Fruit fly (Drosophila melanogaster): Measurements from ENCODE around the gene CG32819.
"Not testable (repeated sequence)": the region's sequence is repeated elsewhere in the genome, so short reads cannot be mapped to it uniquely, and the experiment has no call there.

Gene CG32819

DNA sequence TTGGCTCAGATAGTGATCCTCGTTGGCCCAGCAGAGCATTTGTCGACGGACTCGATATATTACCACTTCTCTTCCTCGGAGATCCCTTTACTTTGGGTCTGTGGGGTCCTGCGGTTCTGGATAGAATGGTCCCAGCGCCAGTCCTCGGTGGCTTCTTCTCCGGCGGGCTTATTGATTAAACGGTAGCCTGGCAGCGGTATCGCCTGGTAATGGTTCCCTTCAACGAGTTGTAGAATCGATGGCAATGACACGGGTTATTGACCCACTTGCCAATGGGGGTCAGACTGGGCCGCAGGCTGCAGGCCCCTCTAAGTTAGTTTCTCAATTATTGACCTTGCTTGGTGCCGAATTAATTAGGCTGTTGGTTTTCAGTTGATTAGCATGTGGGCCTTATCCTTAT is at the start of gene CG32819:
CG32819 (minus strand) TSS at position 101 of the 400 bp plus-strand sequence.
- not testable (repeated sequence) for TF ChIP-seq ttk, h, Sin3A (optimal IDR thresholded peaks at IDR 0.05)

DNA sequence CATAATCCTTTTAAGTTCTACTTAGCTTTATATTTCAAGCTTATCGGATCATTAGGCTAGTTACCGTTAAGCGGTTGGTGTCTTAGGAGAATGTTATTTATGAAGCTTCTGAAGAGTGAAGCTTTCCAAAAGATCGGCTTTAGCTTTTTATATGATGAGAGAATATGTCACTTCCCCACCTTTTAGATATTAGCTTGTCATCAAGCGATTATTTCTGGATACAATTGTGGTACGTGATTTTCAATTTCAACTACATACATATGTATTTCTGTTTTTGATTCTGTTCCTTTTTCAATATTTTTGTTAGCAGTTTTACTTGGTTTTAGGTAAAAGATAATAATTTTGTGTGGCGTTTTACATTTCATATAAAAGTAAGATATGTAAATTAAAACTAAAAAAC is 11.9 kb upstream of the CG32819 start:
- TF ChIP-seq psq (optimal IDR thresholded peaks at IDR 0.05): no peak
- TF ChIP-seq Myc (optimal IDR thresholded peaks at IDR 0.05): no peak
- no peak for TF ChIP-seq insv (optimal IDR thresholded peaks at IDR 0.05)
- TF ChIP-seq Sin3A (optimal IDR thresholded peaks at IDR 0.05): no peak
- TF ChIP-seq ttk (optimal IDR thresholded peaks at IDR 0.05): no peak
- TF ChIP-seq h (optimal IDR thresholded peaks at IDR 0.05): no peak

DNA sequence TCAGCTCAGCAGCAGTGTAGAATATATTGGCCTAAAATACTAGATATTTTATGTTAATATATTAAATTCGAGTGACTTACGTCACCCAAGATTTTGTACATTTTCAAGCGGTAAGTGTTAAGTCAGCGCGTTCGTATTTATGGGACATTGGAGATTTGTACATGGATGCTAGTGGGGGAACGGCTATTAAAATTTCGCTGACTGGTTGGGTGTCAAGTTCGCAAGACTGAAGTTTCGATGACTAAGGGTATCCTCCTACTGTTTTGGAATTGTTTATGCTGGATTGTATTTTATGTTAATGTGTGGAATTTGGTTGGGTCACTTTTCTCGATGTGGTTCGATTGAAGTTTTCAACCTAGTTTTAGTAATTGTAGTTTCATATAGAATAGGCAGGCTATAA is 11.3 kb upstream of the CG32819 start:
- no peak for TF ChIP-seq insv (optimal IDR thresholded peaks at IDR 0.05)
- no peak for TF ChIP-seq psq (optimal IDR thresholded peaks at IDR 0.05)
- no peak for TF ChIP-seq ttk (optimal IDR thresholded peaks at IDR 0.05)
- no peak for TF ChIP-seq h (optimal IDR thresholded peaks at IDR 0.05)
- no peak for TF ChIP-seq Myc (optimal IDR thresholded peaks at IDR 0.05)
- no peak for TF ChIP-seq Sin3A (optimal IDR thresholded peaks at IDR 0.05)

DNA sequence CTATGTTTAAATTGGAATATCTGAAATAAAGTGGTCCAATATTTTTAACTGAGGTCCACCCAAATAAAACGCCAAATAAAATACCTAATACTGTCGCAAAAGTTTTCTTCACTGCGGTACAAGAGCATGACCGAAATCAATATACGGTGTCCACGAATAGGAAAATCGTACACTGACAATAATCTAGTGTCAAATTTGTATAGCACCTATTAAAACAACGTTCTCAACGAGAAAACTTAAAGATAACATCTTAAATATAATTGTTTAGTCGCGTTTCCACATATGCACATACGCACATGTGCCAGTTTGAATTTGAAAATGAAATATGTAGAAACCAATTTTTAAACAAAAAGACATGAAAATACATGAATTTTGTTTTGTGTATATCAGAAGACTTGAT is 10.5 kb upstream of the CG32819 start:
- TF ChIP-seq Myc (optimal IDR thresholded peaks at IDR 0.05) (no peak), insv (optimal IDR thresholded peaks at IDR 0.05) (no peak), h (optimal IDR thresholded peaks at IDR 0.05) (no peak), psq (optimal IDR thresholded peaks at IDR 0.05) (no peak), Sin3A (optimal IDR thresholded peaks at IDR 0.05) (no peak), ttk (optimal IDR thresholded peaks at IDR 0.05) (no peak)

DNA sequence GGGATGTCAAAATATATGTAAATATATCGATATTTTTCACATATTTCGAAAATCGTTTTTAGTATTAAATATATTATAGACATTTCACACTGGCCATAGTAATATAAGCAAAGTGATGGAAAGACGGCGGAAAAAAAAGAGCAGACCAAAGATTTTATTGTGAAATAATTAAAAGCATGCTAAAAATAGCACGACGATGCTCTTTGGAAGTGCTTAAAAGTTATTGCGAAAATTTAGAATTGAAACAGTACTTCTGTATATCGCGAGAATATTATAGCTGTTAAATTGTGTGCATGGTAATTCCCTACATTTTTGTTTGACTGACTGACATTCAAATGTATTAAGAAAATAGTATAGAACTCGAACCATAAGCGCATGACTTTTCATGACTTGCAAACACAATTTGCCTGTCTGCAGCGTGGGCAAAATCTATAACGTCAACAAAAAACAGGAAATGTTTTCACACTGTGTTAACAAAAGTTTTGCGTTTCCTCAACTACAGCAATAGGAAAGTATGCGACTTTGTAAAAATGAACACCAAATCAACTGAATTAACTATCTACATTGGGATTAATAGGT is 9.3 kb upstream of the CG32819 start:
- no peak for TF ChIP-seq Sin3A (optimal IDR thresholded peaks at IDR 0.05)
- TF ChIP-seq ttk (optimal IDR thresholded peaks at IDR 0.05): no peak
- no peak for TF ChIP-seq h (optimal IDR thresholded peaks at IDR 0.05)

DNA sequence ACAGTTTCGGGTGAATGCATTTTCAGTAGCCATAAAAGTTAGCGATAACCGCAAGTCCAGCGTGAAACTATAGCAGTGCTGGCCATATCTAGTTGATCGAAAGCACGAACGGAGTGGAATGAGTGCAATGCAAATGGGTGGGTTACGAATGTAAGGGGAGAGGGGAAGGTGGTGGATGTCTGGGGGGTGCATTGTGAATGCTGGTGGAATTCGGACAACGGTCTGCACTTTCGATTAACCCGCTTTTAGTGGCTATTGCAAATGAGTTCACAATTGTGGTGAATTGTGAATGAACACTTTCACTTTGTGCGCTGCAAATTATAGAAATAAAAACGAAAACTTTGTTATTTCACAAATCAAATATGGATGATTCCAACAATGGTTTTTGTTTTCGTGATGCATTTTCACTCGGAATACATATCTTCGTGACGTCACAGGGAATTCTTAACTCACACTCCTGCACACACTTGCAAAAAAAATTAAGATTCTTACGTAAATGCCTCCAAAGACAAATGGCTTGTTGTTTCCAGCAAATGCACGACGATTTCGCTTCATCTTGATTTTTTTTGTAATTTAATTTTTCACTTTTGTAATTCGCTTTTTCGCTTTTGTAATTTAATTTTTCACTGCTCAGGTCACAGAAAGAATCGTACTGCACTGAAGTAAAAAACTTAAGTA is 8.7 kb upstream of the CG32819 start, which contains the start of gene DIP1:
DIP1 (minus strand) TSS at position 667 of the 678 bp plus-strand sequence.
- no peak for TF ChIP-seq insv (optimal IDR thresholded peaks at IDR 0.05)
- no peak for TF ChIP-seq psq (optimal IDR thresholded peaks at IDR 0.05)
- no peak for TF ChIP-seq h (optimal IDR thresholded peaks at IDR 0.05)
- no peak for TF ChIP-seq ttk (optimal IDR thresholded peaks at IDR 0.05)
- TF ChIP-seq Myc (optimal IDR thresholded peaks at IDR 0.05): no peak
- TF ChIP-seq Sin3A (optimal IDR thresholded peaks at IDR 0.05): no peak

DNA sequence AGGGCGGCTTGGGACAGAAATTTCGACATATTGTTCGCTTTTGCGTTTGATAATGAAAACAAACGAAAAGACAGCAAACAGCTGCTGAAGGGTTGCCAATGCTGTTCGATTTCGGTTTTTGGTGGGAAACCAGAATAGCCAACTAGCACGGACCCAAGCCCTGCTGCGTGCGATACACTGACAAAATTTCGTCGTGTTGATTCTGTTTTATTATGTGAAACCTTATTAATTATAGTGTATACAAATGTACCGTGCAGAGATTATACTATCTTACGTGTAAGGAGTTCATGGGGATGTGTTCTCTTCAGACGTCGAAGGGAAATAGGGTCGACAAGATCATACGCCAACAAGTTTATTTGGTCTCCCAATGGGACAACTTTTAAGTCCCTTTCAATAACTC is 2.7 kb upstream of the CG32819 start, which contains the start of gene CG32500:
CG32500 (minus strand) TSS at position 110 of the 400 bp plus-strand sequence.
- TF ChIP-seq ttk, h, insv (optimal IDR thresholded peaks at IDR 0.05): not testable (repeated sequence)

DNA sequence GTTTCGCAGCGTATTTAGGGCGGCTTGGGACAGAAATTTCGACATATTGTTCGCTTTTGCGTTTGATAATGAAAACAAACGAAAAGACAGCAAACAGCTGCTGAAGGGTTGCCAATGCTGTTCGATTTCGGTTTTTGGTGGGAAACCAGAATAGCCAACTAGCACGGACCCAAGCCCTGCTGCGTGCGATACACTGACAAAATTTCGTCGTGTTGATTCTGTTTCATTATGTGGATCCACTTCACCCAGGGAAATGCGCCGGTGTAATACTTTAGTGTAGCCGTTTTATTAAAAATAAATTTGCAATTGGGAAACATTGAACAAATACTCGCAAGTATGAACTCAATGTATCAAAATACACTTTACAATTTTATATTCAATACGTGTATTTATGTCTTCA is 3.4 kb downstream of the CG32819 start, which contains the start of gene CG32857:
CG32857 (minus strand) TSS at position 101 of the 400 bp plus-strand sequence.
- not testable (repeated sequence) for TF ChIP-seq h, Sin3A, Myc (optimal IDR thresholded peaks at IDR 0.05)

DNA sequence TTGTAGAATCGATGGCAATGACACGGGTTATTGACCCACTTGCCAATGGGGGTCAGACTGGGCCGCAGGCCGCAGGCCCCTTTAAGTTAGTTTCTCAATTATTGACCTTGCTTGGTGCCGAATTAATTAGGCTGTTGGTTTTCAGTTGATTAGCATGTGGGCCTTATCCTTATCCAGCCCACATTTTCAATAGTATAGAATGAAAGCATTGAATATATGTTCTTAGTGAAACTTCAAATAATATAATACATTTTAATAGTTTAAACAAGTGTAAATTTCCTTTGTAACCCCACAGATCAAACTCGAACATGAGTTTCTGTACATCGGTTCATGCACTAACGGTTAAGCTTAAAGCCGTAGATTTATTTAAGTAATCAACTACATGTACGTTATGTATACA is 5.8 kb downstream of the CG32819 start, which contains the start of gene CG32820:
CG32820 (minus strand) TSS at position 101 of the 400 bp plus-strand sequence.
- not testable (repeated sequence) for TF ChIP-seq psq, ttk, insv (optimal IDR thresholded peaks at IDR 0.05)

DNA sequence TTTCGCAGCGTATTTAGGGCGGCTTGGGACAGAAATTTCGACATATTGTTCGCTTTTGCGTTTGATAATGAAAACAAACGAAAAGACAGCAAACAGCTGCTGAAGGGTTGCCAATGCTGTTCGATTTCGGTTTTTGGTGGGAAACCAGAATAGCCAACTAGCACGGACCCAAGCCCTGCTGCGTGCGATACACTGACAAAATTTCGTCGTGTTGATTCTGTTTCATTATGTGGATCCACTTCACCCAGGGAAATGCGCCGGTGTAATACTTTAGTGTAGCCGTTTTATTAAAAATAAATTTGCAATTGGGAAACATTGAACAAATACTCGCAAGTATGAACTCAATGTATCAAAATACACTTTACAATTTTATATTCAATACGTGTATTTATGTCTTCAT is 9.5 kb downstream of the CG32819 start, which contains the start of gene CG33502:
CG33502 (minus strand) TSS at position 101 of the 400 bp plus-strand sequence.
- not testable (repeated sequence) for TF ChIP-seq h, psq, insv (optimal IDR thresholded peaks at IDR 0.05)

DNA sequence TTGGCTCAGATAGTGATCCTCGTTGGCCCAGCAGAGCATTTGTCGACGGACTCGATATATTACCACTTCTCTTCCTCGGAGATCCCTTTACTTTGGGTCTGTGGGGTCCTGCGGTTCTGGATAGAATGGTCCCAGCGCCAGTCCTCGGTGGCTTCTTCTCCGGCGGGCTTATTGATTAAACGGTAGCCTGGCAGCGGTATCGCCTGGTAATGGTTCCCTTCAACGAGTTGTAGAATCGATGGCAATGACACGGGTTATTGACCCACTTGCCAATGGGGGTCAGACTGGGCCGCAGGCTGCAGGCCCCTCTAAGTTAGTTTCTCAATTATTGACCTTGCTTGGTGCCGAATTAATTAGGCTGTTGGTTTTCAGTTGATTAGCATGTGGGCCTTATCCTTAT is 12.1 kb downstream of the CG32819 start, which contains the start of gene CG17450:
CG17450 (minus strand) TSS at position 101 of the 400 bp plus-strand sequence.
- not testable (repeated sequence) for TF ChIP-seq Myc, ttk, h (optimal IDR thresholded peaks at IDR 0.05)

DNA sequence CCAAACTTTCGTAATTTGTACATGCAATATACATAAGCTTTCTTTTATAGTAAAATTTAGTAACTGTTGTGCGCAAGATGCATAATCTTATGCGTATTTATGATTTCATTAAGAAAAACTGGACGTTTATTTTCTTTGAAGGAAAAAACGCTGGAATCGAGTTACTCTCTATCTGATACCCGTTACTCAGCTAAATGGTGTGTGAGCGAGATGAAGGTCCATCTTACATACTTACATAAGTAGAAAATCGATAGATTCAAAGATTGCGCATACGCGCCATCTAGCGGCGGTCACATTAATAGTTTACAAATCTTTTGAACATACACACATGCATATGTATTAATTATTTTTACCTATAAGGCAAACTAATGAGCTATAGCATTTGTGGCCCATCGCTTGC is 15.4 kb downstream of the CG32819 start:
- no peak for TF ChIP-seq Myc (optimal IDR thresholded peaks at IDR 0.05)
- no peak for TF ChIP-seq Sin3A (optimal IDR thresholded peaks at IDR 0.05)
- no peak for TF ChIP-seq psq (optimal IDR thresholded peaks at IDR 0.05)
- no peak for TF ChIP-seq h (optimal IDR thresholded peaks at IDR 0.05)
- no peak for TF ChIP-seq insv (optimal IDR thresholded peaks at IDR 0.05)
- TF ChIP-seq ttk (optimal IDR thresholded peaks at IDR 0.05): no peak

DNA sequence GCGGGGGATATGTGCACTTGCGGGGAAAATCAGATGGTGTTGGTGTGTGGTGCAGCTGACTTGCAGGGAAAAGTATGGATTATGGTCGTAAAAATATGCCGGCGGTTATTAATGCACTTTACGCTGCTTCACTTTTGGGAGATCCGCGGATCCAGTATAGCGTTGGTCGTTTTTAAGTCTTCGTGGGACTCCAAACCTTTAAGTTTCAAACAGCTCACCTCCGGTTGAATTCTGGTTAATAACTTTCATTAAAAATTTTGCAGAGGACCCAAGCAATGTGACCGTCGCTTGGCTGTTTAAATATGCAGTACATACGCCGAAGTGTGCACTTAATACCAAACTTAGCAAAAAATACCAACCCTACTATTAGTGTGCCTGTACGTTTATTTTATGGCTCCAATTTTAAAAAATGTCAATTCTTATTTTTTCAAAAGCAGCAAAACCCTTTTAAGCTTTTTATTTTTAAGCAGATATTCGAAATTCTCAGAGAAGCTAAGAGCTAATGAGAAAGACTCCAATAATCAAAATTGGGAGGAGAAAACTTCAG is 15.9 kb downstream of the CG32819 start, which contains the start of gene GCS2alpha:
GCS2alpha (minus strand) TSS at position 309 of the 547 bp plus-strand sequence.
- no peak for TF ChIP-seq Sin3A (optimal IDR thresholded peaks at IDR 0.05)

Measured in Kc167 (cell line).